Worm (Caenorhabditis elegans): ENCODE data around the gene gcy-18.
A peak's percentile ranks its signal among the peaks of the same experiment; 100 is the strongest.

Gene gcy-18

DNA sequence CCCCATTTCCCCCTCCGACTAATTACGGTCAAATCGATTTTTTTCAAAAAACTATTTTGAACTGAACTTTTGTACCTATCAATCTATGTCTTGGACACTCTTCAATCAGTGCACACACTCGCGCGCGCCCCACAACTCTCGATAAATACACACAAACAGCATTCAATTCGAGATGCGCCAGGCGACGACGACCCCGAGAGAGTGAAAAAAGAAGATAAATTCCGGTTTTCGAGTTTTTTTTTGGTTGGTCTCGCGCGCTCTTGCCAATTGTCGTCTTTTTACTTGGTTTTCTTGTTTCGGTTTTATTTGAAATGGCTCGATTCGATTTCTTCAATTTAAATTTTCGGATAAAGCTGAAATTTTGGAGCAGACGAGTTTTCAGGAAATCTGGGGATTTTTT lies 19.5 kb upstream of the gcy-18 start (continued):
- no peak for TF ChIP-seq lir-1 (GFP tag; conservative IDR thresholded peaks at IDR 0.05)
- no peak for TF ChIP-seq cebp-1 (GFP tag; IDR thresholded peaks at IDR 0.05)
- TF ChIP-seq cebp-1 (tag; optimal IDR thresholded peaks at IDR 0.05): peak; percentile 45
- TF ChIP-seq madf-10 (tag; optimal IDR thresholded peaks at IDR 0.05): no peak
- TF ChIP-seq tlf-1 (GFP tag; optimal IDR thresholded peaks at IDR 0.05): no peak
- TF ChIP-seq ztf-3 (GFP tag; optimal IDR thresholded peaks at IDR 0.05): no peak
- no peak for TF ChIP-seq C17E4.6 (GFP tag; IDR thresholded peaks at IDR 0.05)
- no peak for TF ChIP-seq F10E7.11 (tag; optimal IDR thresholded peaks at IDR 0.05)
- no peak for TF ChIP-seq sdz-38 (tag; optimal IDR thresholded peaks at IDR 0.05)
- no peak for TF ChIP-seq ceh-91 (GFP tag; IDR thresholded peaks at IDR 0.05)
- TF ChIP-seq ztf-28 (GFP tag; IDR thresholded peaks at IDR 0.05): no peak
- TF ChIP-seq fkh-3 (tag; optimal IDR thresholded peaks at IDR 0.05): no peak
- TF ChIP-seq tbx-9 (tag; optimal IDR thresholded peaks at IDR 0.05; ENCODE audit: borderline replicate concordance): no peak
- 0 out of 2 replicates have a peak, but pooled peaks have one; percentile 66 for TF ChIP-seq Y56A3A.18 (GFP tag; IDR thresholded peaks at IDR 0.05)
- no peak for TF ChIP-seq nhr-179 (tag; optimal IDR thresholded peaks at IDR 0.05)
- TF ChIP-seq unc-130 (GFP tag; optimal IDR thresholded peaks at IDR 0.05): no peak
- no peak for TF ChIP-seq egrh-3 (GFP tag; IDR thresholded peaks at IDR 0.05)
- TF ChIP-seq pha-4 (tag; optimal IDR thresholded peaks at IDR 0.05): no peak
- no peak for TF ChIP-seq lsl-1 (GFP tag; optimal IDR thresholded peaks at IDR 0.05)
- TF ChIP-seq ztf-18 (tag; optimal IDR thresholded peaks at IDR 0.05): no peak
- no peak for TF ChIP-seq chd-7 (tag; optimal IDR thresholded peaks at IDR 0.05)
- no peak for TF ChIP-seq aptf-3 (GFP tag; IDR thresholded peaks at IDR 0.05)
- TF ChIP-seq mes-4 (tag; optimal IDR thresholded peaks at IDR 0.05): no peak
- TF ChIP-seq cebp-2 (GFP tag; IDR thresholded peaks at IDR 0.05): no peak
- no peak for TF ChIP-seq F39B2.1 (GFP tag; IDR thresholded peaks at IDR 0.05)
- no peak for TF ChIP-seq lag-1 (GFP tag; IDR thresholded peaks at IDR 0.05)
- TF ChIP-seq zim-3 (tag; optimal IDR thresholded peaks at IDR 0.05): no peak
- no peak for TF ChIP-seq aptf-2 (GFP tag; conservative IDR thresholded peaks at IDR 0.05)
- TF ChIP-seq snpc-3.4 (tag; optimal IDR thresholded peaks at IDR 0.05): no peak
- no peak for TF ChIP-seq let-526 (GFP tag; IDR thresholded peaks at IDR 0.05)
- TF ChIP-seq rec-8 (tag; optimal IDR thresholded peaks at IDR 0.05): no peak
- TF ChIP-seq hlh-12 (tag; optimal IDR thresholded peaks at IDR 0.05): no peak
- no peak for TF ChIP-seq F37B4.10 (GFP tag; IDR thresholded peaks at IDR 0.05)
- no peak for TF ChIP-seq T26A5.8 (tag; optimal IDR thresholded peaks at IDR 0.05)
- no peak for TF ChIP-seq F22D6.2 (tag; optimal IDR thresholded peaks at IDR 0.05)
- TF ChIP-seq rcor-1 (GFP tag; IDR thresholded peaks at IDR 0.05): no peak
- TF ChIP-seq lin-26 (GFP tag; IDR thresholded peaks at IDR 0.05): no peak
- no peak for TF ChIP-seq madf-8 (GFP tag; conservative IDR thresholded peaks at IDR 0.05)
- TF ChIP-seq tbp1 (GFP tag; optimal IDR thresholded peaks at IDR 0.05): peak; percentile 18
- peak; percentile 17; the same call in 1 of the 2 replicates for TF ChIP-seq hmg-1.2 (GFP tag; IDR thresholded peaks at IDR 0.05)
- no peak for TF ChIP-seq let-607 (tag; optimal IDR thresholded peaks at IDR 0.05)
- no peak for TF ChIP-seq ztf-22 (GFP tag; optimal IDR thresholded peaks at IDR 0.05)
- no peak for TF ChIP-seq F57C9.4 (tag; optimal IDR thresholded peaks at IDR 0.05)
- TF ChIP-seq hsf-1 (GFP tag; IDR thresholded peaks at IDR 0.05): no peak
- no peak for TF ChIP-seq F55B11.4 (tag; optimal IDR thresholded peaks at IDR 0.05; ENCODE audit: borderline replicate concordance, insufficient read depth)
- TF ChIP-seq bed-1 (GFP tag; IDR thresholded peaks at IDR 0.05): no peak
- TF ChIP-seq snpc-4 (GFP tag; optimal IDR thresholded peaks at IDR 0.05): no peak
- TF ChIP-seq snpc-4 (tag; optimal IDR thresholded peaks at IDR 0.05): peak in 1 of 4 experiments; percentile 4
- TF ChIP-seq ceh-27 (GFP tag; optimal IDR thresholded peaks at IDR 0.05): no peak
- TF ChIP-seq die-1 (tag; optimal IDR thresholded peaks at IDR 0.05): peak; percentile 4

Data from whole organism, young adult.